Worm (Caenorhabditis elegans) whole organism, late embryonic: Measurements from ENCODE around the gene pax-2.

ENCODE experiments used
- C08G9.2 ChIP-seq: sonication (generic microtip); optimal IDR thresholded peaks from 2 replicates; lab custom pipeline; 2016; ENCODE audit warnings: mild to moderate bottlenecking, missing genetic modification characterization, moderate library complexity, missing compliant biosample characterization
- C38D4.7 ChIP-seq: fragments of 200-800 bp; sonication (Bioruptor generic); optimal IDR thresholded peaks from 2 replicates; lab custom pipeline; 2018; ENCODE audit warnings: mild to moderate bottlenecking, missing genetic modification characterization, moderate library complexity, missing compliant biosample characterization
- F13H6.1 ChIP-seq: sonication (generic microtip); optimal IDR thresholded peaks from 2 replicates; lab custom pipeline; 2016; ENCODE audit warnings: missing genetic modification characterization, missing compliant biosample characterization
- K02D7.2 ChIP-seq: sonication (generic microtip); optimal IDR thresholded peaks from 2 replicates; lab custom pipeline; 2017; ENCODE audit warnings: mild to moderate bottlenecking, missing genetic modification characterization, missing compliant biosample characterization
- Y22D7AL.16 ChIP-seq: sonication (generic microtip); optimal IDR thresholded peaks from 2 replicates; lab custom pipeline; 2016; ENCODE audit warnings: missing genetic modification characterization, missing compliant biosample characterization
- ama-1 ChIP-seq: fragments of 150-350 bp; optimal IDR thresholded peaks from 2 replicates; lab custom pipeline; 2014
- ceh-14 ChIP-seq: sonication (generic microtip); optimal IDR thresholded peaks from 2 replicates; lab custom pipeline; 2016; ENCODE audit warnings: missing genotype, missing genetic modification characterization, missing compliant biosample characterization
- ceh-18 ChIP-seq: sonication (generic microtip); optimal IDR thresholded peaks from 2 replicates; lab custom pipeline; 2016; ENCODE audit warnings: missing genetic modification characterization, missing compliant biosample characterization
- ceh-19 ChIP-seq: fragments of 200-800 bp; sonication (Bioruptor generic); optimal IDR thresholded peaks from 2 replicates; lab custom pipeline; 2018; ENCODE audit warnings: mild to moderate bottlenecking, missing genetic modification characterization, missing compliant biosample characterization
- ceh-2 ChIP-seq: sonication (generic microtip); optimal IDR thresholded peaks from 2 replicates; lab custom pipeline; 2016; ENCODE audit warnings: missing genotype, missing genetic modification characterization, missing compliant biosample characterization
- ceh-31 ChIP-seq: sonication (generic microtip); optimal IDR thresholded peaks from 2 replicates; lab custom pipeline; 2016; ENCODE audit warnings: missing genetic modification characterization, missing compliant biosample characterization
- ceh-34 ChIP-seq: sonication (generic microtip); optimal IDR thresholded peaks from 2 replicates; lab custom pipeline; 2016; ENCODE audit warnings: mild to moderate bottlenecking, missing genetic modification characterization, missing compliant biosample characterization
- ceh-45 ChIP-seq: fragments of 200-800 bp; sonication (Bioruptor generic); IDR thresholded peaks from 2 replicates; pipeline ENCODE4 v1.3.6; 2022; ENCODE audit warnings: missing genetic modification reagents, missing genetic modification characterization, missing compliant biosample characterization
- ceh-9 ChIP-seq: sonication (generic microtip); optimal IDR thresholded peaks from 2 replicates; lab custom pipeline; 2016; ENCODE audit warnings: mild to moderate bottlenecking, missing genetic modification characterization, inconsistent platforms, missing compliant biosample characterization
- che-1 ChIP-seq: sonication (generic microtip); optimal IDR thresholded peaks from 2 replicates; lab custom pipeline; 2016; ENCODE audit warnings: mild to moderate bottlenecking, missing genetic modification characterization, missing compliant biosample characterization
- dmd-4 ChIP-seq: sonication (generic microtip); optimal IDR thresholded peaks from 2 replicates; lab custom pipeline; 2016; ENCODE audit warnings: borderline replicate concordance, missing genetic modification characterization, missing compliant biosample characterization
- dve-1 ChIP-seq: sonication (generic microtip); optimal IDR thresholded peaks from 2 replicates; lab custom pipeline; 2017; ENCODE audit warnings: antibody characterized with exemption, mild to moderate bottlenecking, missing genetic modification characterization, missing compliant biosample characterization
- elt-4 ChIP-seq: sonication (generic microtip); optimal IDR thresholded peaks from 2 replicates; lab custom pipeline; 2016; ENCODE audit warnings: missing genetic modification characterization, missing compliant biosample characterization
- ets-4 ChIP-seq: sonication (generic microtip); optimal IDR thresholded peaks from 2 replicates; lab custom pipeline; 2016; ENCODE audit warnings: missing genetic modification characterization, missing compliant biosample characterization
- fax-1 ChIP-seq: sonication (generic microtip); optimal IDR thresholded peaks from 2 replicates; lab custom pipeline; 2016; ENCODE audit warnings: missing genotype, missing genetic modification characterization, missing compliant biosample characterization
- fkh-10 ChIP-seq: fragments of 150-350 bp; optimal IDR thresholded peaks from 2 replicates; lab custom pipeline; 2014; ENCODE audit warnings: missing biosample characterization, missing genetic modification reagents, missing genetic modification characterization
- gmeb-2 ChIP-seq: sonication (generic microtip); optimal IDR thresholded peaks from 2 replicates; lab custom pipeline; 2016; ENCODE audit warnings: missing genetic modification characterization, inconsistent platforms, missing compliant biosample characterization
- hlh-13 ChIP-seq: fragments of 200-800 bp; sonication (Bioruptor generic); optimal IDR thresholded peaks from 2 replicates; lab custom pipeline; 2018; ENCODE audit warnings: mild to moderate bottlenecking, missing genetic modification characterization, missing compliant biosample characterization
- hlh-15 ChIP-seq: sonication (generic microtip); optimal IDR thresholded peaks from 2 replicates; lab custom pipeline; 2016; ENCODE audit warnings: missing genetic modification characterization, missing compliant biosample characterization
- hlh-30 ChIP-seq: sonication (generic microtip); optimal IDR thresholded peaks from 2 replicates; lab custom pipeline; 2017; ENCODE audit warnings: antibody characterized with exemption, missing genetic modification characterization, missing compliant biosample characterization; ENCODE audit not compliant: insufficient read depth
- hlh-8 ChIP-seq: sonication (generic microtip); optimal IDR thresholded peaks from 2 replicates; lab custom pipeline; 2016; ENCODE audit warnings: missing genotype, missing genetic modification characterization, missing compliant biosample characterization
- lim-6 ChIP-seq: sonication (generic microtip); optimal IDR thresholded peaks from 2 replicates; lab custom pipeline; 2016; ENCODE audit warnings: missing genetic modification characterization, missing compliant biosample characterization
- lin-11 ChIP-seq: fragments of 200-800 bp; sonication (Bioruptor generic); optimal IDR thresholded peaks from 2 replicates; lab custom pipeline; 2018; ENCODE audit warnings: mild to moderate bottlenecking, missing genetic modification characterization, missing compliant biosample characterization
- madf-2 ChIP-seq: sonication (generic microtip); optimal IDR thresholded peaks from 2 replicates; lab custom pipeline; 2017; ENCODE audit warnings: missing genetic modification characterization, missing compliant biosample characterization
- mec-3 ChIP-seq: sonication (generic microtip); optimal IDR thresholded peaks from 2 replicates; lab custom pipeline; 2016; ENCODE audit warnings: borderline replicate concordance, missing genetic modification characterization, missing compliant biosample characterization
- nfya-1 ChIP-seq: sonication (generic microtip); optimal IDR thresholded peaks from 2 replicates; lab custom pipeline; 2017; ENCODE audit warnings: missing genetic modification characterization, mild to moderate bottlenecking, missing compliant biosample characterization, antibody characterized with exemption, moderate library complexity
- nhr-11 ChIP-seq: fragments of 150-350 bp; optimal IDR thresholded peaks from 2 replicates; lab custom pipeline; 2014; ENCODE audit warnings: missing biosample characterization, missing genetic modification characterization
- npax-4 ChIP-seq: sonication (generic microtip); optimal IDR thresholded peaks from 2 replicates; lab custom pipeline; 2016; ENCODE audit warnings: missing genetic modification characterization, missing compliant biosample characterization
- odd-2 ChIP-seq: sonication (generic microtip); optimal IDR thresholded peaks from 2 replicates; lab custom pipeline; 2017; ENCODE audit warnings: antibody characterized with exemption, mild to moderate bottlenecking, missing genetic modification characterization, missing compliant biosample characterization
- pag-3 ChIP-seq: sonication (generic microtip); optimal IDR thresholded peaks from 2 replicates; lab custom pipeline; 2016; ENCODE audit warnings: missing compliant biosample characterization, missing genetic modification characterization, borderline replicate concordance
- pax-1 ChIP-seq: fragments of 150-350 bp; optimal IDR thresholded peaks from 2 replicates; lab custom pipeline; 2014; ENCODE audit warnings: missing biosample characterization, missing genetic modification characterization
- pha-2 ChIP-seq: sonication (generic microtip); optimal IDR thresholded peaks from 2 replicates; lab custom pipeline; 2017; ENCODE audit warnings: mild to moderate bottlenecking, missing genetic modification characterization, missing compliant biosample characterization
- pha-4 ChIP-seq: fragments of 150-350 bp; optimal IDR thresholded peaks from 2 replicates; lab custom pipeline; 2018; ENCODE audit warnings: missing biosample characterization, missing genetic modification reagents, missing genetic modification characterization
- pqm-1 ChIP-seq: sonication (generic microtip); optimal IDR thresholded peaks from 2 replicates; lab custom pipeline; 2016; ENCODE audit warnings: missing genetic modification characterization, missing compliant biosample characterization
- ref-2 ChIP-seq: sonication (generic microtip); optimal IDR thresholded peaks from 2 replicates; lab custom pipeline; 2016; ENCODE audit warnings: missing genetic modification characterization, missing compliant biosample characterization
- sdc-2 ChIP-seq: sonication (generic microtip); optimal IDR thresholded peaks from 2 replicates; lab custom pipeline; 2016; ENCODE audit warnings: missing genotype, missing genetic modification characterization, missing compliant biosample characterization
- sox-4 ChIP-seq: sonication (generic microtip); optimal IDR thresholded peaks from 2 replicates; lab custom pipeline; 2017; ENCODE audit warnings: mild to moderate bottlenecking, missing genetic modification characterization, inconsistent platforms, missing compliant biosample characterization
- tbx-2 ChIP-seq: sonication (generic microtip); optimal IDR thresholded peaks from 2 replicates; lab custom pipeline; 2016; ENCODE audit warnings: missing genetic modification characterization, missing compliant biosample characterization
- unc-3 ChIP-seq, 2 experiments: fragments of 200-800 bp in 1 of 2; sonication (Bioruptor generic) in 1 of 2; sonication (generic microtip) in 1 of 2; conservative IDR thresholded peaks in 1 of 2; optimal IDR thresholded peaks in 1 of 2; 2 replicates each; pipeline versions ENCODE4 v1.3.6 to Lab custom; 2016 to 2022; ENCODE audit warnings: missing compliant biosample characterization in 2 of 2, missing genetic modification characterization in 2 of 2, missing genetic modification reagents in 1 of 2
- unc-42 ChIP-seq: sonication (generic microtip); optimal IDR thresholded peaks from 2 replicates; lab custom pipeline; 2016; ENCODE audit warnings: missing genotype, missing genetic modification characterization, missing compliant biosample characterization
- unc-55 ChIP-seq: sonication (generic microtip); optimal IDR thresholded peaks from 2 replicates; lab custom pipeline; 2017; ENCODE audit warnings: missing biosample characterization, missing genetic modification reagents, missing genetic modification characterization

The pax-2 gene

ce11 chrIV:4218276-4218675 lies 14.1 kb upstream of the pax-2 start:
- no peak for TF ChIP-seq sox-4 (tag; lab: Kevin White, UChicago)
- no peak for TF ChIP-seq ceh-18
- TF ChIP-seq ceh-34 (tag; lab: Kevin White, UChicago) = no peak
- TF ChIP-seq sdc-2 (tag; lab: Kevin White, UChicago) = no peak
- TF ChIP-seq dve-1 = no peak
- no peak for TF ChIP-seq ceh-14
- no peak for TF ChIP-seq madf-2
- no peak for TF ChIP-seq nfya-1 (tag; lab: Kevin White, UChicago)
- no peak for TF ChIP-seq odd-2 (tag; lab: Kevin White, UChicago)
- TF ChIP-seq C38D4.7 = no peak
- no peak for TF ChIP-seq tbx-2 (tag; lab: Kevin White, UChicago)
- no peak for TF ChIP-seq fkh-10 (GFP tag; lab: Kevin White, UChicago)
- no peak for TF ChIP-seq C08G9.2 (tag; lab: Kevin White, UChicago)
- TF ChIP-seq elt-4 (tag; lab: Kevin White, UChicago) = no peak
- TF ChIP-seq gmeb-2 (tag; lab: Kevin White, UChicago) = no peak
- TF ChIP-seq ets-4 (tag; lab: Kevin White, UChicago) = no peak
- TF ChIP-seq ceh-2 = no peak
- no peak for TF ChIP-seq fax-1 (tag; lab: Kevin White, UChicago)
- TF ChIP-seq pag-3 = no peak

ce11 chrIV:4216099-4216894 lies 12.1 kb upstream of the pax-2 start:
- TF ChIP-seq tbx-2 (tag; lab: Kevin White, UChicago) (no peak), Y22D7AL.16 (no peak), ama-1 (lab: Kevin White, UChicago) (no peak), unc-3 (GFP tag; conservative IDR thresholded peaks at IDR 0.05; lab: Robert Waterston, UW) (no peak), unc-3 (tag; optimal IDR thresholded peaks at IDR 0.05; lab: Kevin White, UChicago) (no peak), pqm-1 (tag; lab: Kevin White, UChicago) (no peak), ceh-45 (GFP tag; lab: Robert Waterston, UW) (no peak), pha-4 (tag; lab: Kevin White, UChicago) (no peak), unc-42 (tag; lab: Kevin White, UChicago) (no peak), npax-4 (tag; lab: Kevin White, UChicago) (no peak), madf-2 (no peak), dmd-4 (tag; lab: Kevin White, UChicago) (no peak), pax-1 (tag; lab: Kevin White, UChicago) (no peak), pha-2 (tag; lab: Kevin White, UChicago) (no peak), ets-4 (tag; lab: Kevin White, UChicago) (no peak), hlh-8 (no peak), nfya-1 (tag; lab: Kevin White, UChicago) (no peak), lin-11 (no peak), ref-2 (tag; lab: Kevin White, UChicago) (no peak), pag-3 (no peak)

ce11 chrIV:4215349-4215748 lies 11.2 kb upstream of the pax-2 start:
- TF ChIP-seq mec-3 (tag; lab: Kevin White, UChicago) (no peak), ama-1 (lab: Kevin White, UChicago) (no peak), dmd-4 (tag; lab: Kevin White, UChicago) (no peak), ceh-9 (tag; lab: Kevin White, UChicago) (no peak), ceh-19 (GFP tag; lab: Kevin White, UChicago) (no peak), hlh-13 (no peak), che-1 (tag; lab: Kevin White, UChicago) (no peak), ceh-14 (no peak), nfya-1 (tag; lab: Kevin White, UChicago) (peak; percentile 59), F13H6.1 (no peak), unc-55 (GFP tag; lab: Kevin White, UChicago) (no peak), hlh-30 (tag; lab: Kevin White, UChicago) (no peak), fax-1 (tag; lab: Kevin White, UChicago) (no peak), hlh-15 (tag; lab: Kevin White, UChicago) (no peak), C08G9.2 (tag; lab: Kevin White, UChicago) (no peak), ceh-18 (peak; percentile 22), unc-42 (tag; lab: Kevin White, UChicago) (peak; percentile 35), nhr-11 (no peak), ceh-34 (tag; lab: Kevin White, UChicago) (no peak), tbx-2 (tag; lab: Kevin White, UChicago) (peak; percentile 35), dve-1 (peak; percentile 63), lim-6 (no peak), unc-3 (GFP tag; conservative IDR thresholded peaks at IDR 0.05; lab: Robert Waterston, UW) (no peak), unc-3 (tag; optimal IDR thresholded peaks at IDR 0.05; lab: Kevin White, UChicago) (no peak), ceh-31 (tag; lab: Kevin White, UChicago) (no peak), K02D7.2 (tag; lab: Kevin White, UChicago) (no peak), pha-4 (tag; lab: Kevin White, UChicago) (no peak)
